Fruit fly (Drosophila melanogaster) whole organism, embryonic: ENCODE measurements around the gene CG34348.

Experiments used
- Blimp-1 ChIP-seq: fragments of 200-800 bp; sonication (Bioruptor generic); optimal IDR thresholded peaks from 3 replicates; lab custom pipeline; 2018; ENCODE audit warnings: missing biosample characterization, missing genetic modification characterization, mild to moderate bottlenecking, moderate library complexity, missing genetic modification reagents
- CG10959 ChIP-seq: fragments of 200-800 bp; sonication (Bioruptor generic); IDR thresholded peaks from 2 replicates; pipeline ENCODE4 v1.3.6; 2022; ENCODE audit warnings: missing biosample characterization, missing genetic modification characterization
- CG11085 ChIP-seq: fragments of 200-800 bp; sonication (Bioruptor generic); IDR thresholded peaks from 2 replicates; pipeline ENCODE4 v1.3.6; 2022; ENCODE audit warnings: missing biosample characterization, missing genetic modification characterization
- CG11696 ChIP-seq: fragments of 200-800 bp; sonication (Bioruptor generic); IDR thresholded peaks from 2 replicates; pipeline ENCODE4 v1.3.6; 2022; ENCODE audit warnings: missing biosample characterization, missing genetic modification characterization
- CG11723 ChIP-seq: fragments of 200-800 bp; sonication (Bioruptor generic); optimal IDR thresholded peaks from 2 replicates; lab custom pipeline; 2017; ENCODE audit warnings: missing biosample characterization, mild to moderate bottlenecking, missing genetic modification characterization
- CG12219 ChIP-seq: fragments of 200-800 bp; sonication (Bioruptor generic); optimal IDR thresholded peaks from 3 replicates; lab custom pipeline; 2018; ENCODE audit warnings: missing biosample characterization, mild to moderate bottlenecking, missing genetic modification characterization
- CG12391 ChIP-seq: fragments of 200-800 bp; sonication (Bioruptor generic); optimal IDR thresholded peaks from 3 replicates; lab custom pipeline; 2018; ENCODE audit warnings: missing biosample characterization, mild to moderate bottlenecking, missing genetic modification characterization, moderate library complexity
- CG1647 ChIP-seq: fragments of 200-800 bp; sonication (Bioruptor generic); optimal IDR thresholded peaks from 3 replicates; lab custom pipeline; 2016; ENCODE audit warnings: missing biosample characterization, missing genetic modification characterization
- CG1832 ChIP-seq: fragments of 200-800 bp; sonication (Bioruptor generic); optimal IDR thresholded peaks from 2 replicates; lab custom pipeline; 2017; ENCODE audit warnings: missing biosample characterization, mild to moderate bottlenecking, missing genetic modification characterization, inconsistent platforms
- CG2120 ChIP-seq: fragments of 200-800 bp; sonication (Bioruptor generic); optimal IDR thresholded peaks from 3 replicates; lab custom pipeline; 2016; ENCODE audit warnings: missing biosample characterization, missing genetic modification characterization
- CG30431 ChIP-seq: fragments of 200-800 bp; sonication (Bioruptor generic); optimal IDR thresholded peaks from 2 replicates; lab custom pipeline; 2017; ENCODE audit warnings: missing biosample characterization, missing genetic modification characterization
- CG3065 ChIP-seq: fragments of 200-800 bp; sonication (Bioruptor generic); optimal IDR thresholded peaks from 2 replicates; lab custom pipeline; 2016; ENCODE audit warnings: missing biosample characterization, missing genetic modification characterization
- CG31224 ChIP-seq: fragments of 200-800 bp; sonication (Bioruptor generic); IDR thresholded peaks from 2 replicates; pipeline ENCODE4 v1.3.6; 2022; ENCODE audit warnings: missing biosample characterization, missing genetic modification characterization
- CG31441 ChIP-seq: fragments of 200-800 bp; sonication (Bioruptor generic); IDR thresholded peaks from 2 replicates; pipeline ENCODE4 v1.3.6; 2022; ENCODE audit warnings: missing biosample characterization, missing genetic modification characterization
- CG3838 ChIP-seq: fragments of 200-800 bp; sonication (Bioruptor generic); optimal IDR thresholded peaks from 3 replicates; lab custom pipeline; 2016; ENCODE audit warnings: missing biosample characterization, missing genetic modification characterization
- CG6175 ChIP-seq: fragments of 200-800 bp; sonication (Bioruptor generic); IDR thresholded peaks from 3 replicates; pipeline ENCODE4 v1.3.6; 2022; ENCODE audit warnings: missing biosample characterization, missing genetic modification characterization
- CG6272 ChIP-seq: fragments of 200-800 bp; sonication (Bioruptor generic); IDR thresholded peaks from 2 replicates; pipeline ENCODE4 v1.3.6; 2022; ENCODE audit warnings: missing biosample characterization, missing genetic modification characterization
- CG6683 ChIP-seq: fragments of 200-800 bp; sonication (Bioruptor generic); optimal IDR thresholded peaks from 2 replicates; lab custom pipeline; 2017; ENCODE audit warnings: missing biosample characterization, mild to moderate bottlenecking, missing genetic modification characterization, missing genetic modification reagents
- CG6791 ChIP-seq: fragments of 200-800 bp; sonication (Bioruptor generic); IDR thresholded peaks from 3 replicates; pipeline ENCODE4 v1.3.6; 2022; ENCODE audit warnings: missing biosample characterization, missing genetic modification characterization; ENCODE audit not compliant: partially characterized antibody
- CG9215 ChIP-seq: fragments of 200-800 bp; sonication (Bioruptor generic); IDR thresholded peaks from 2 replicates; pipeline ENCODE4 v1.3.6; 2022; ENCODE audit warnings: missing biosample characterization, missing genetic modification characterization
- CG9817 ChIP-seq: fragments of 200-800 bp; sonication (Bioruptor generic); optimal IDR thresholded peaks from 2 replicates; lab custom pipeline; 2018; ENCODE audit warnings: missing biosample characterization, mild to moderate bottlenecking, missing genetic modification characterization, moderate library complexity
- Dip3 ChIP-seq: fragments of 200-800 bp; sonication (Bioruptor generic); optimal IDR thresholded peaks from 3 replicates; lab custom pipeline; 2016; ENCODE audit warnings: missing biosample characterization, missing genetic modification characterization
- Ets65A ChIP-seq: fragments of 200-800 bp; sonication (Bioruptor generic); peaks from one replicate; lab custom pipeline; 2016; ENCODE audit warnings: missing biosample characterization, missing genetic modification characterization
- HLH54F ChIP-seq: fragments of 200-800 bp; sonication (Bioruptor generic); optimal IDR thresholded peaks from 3 replicates; lab custom pipeline; 2016; ENCODE audit warnings: missing biosample characterization, missing genetic modification characterization
- HmgD ChIP-seq: fragments of 200-800 bp; sonication (Bioruptor generic); optimal IDR thresholded peaks from 3 replicates; lab custom pipeline; 2016; ENCODE audit warnings: missing biosample characterization, missing genetic modification characterization
- Hr78 ChIP-seq, 2 experiments: fragments of 200-800 bp in 1 of 2; fragments of >200 bp in 1 of 2; sonication (Bioruptor generic) in 1 of 2; optimal IDR thresholded peaks; 2 replicates each; lab custom pipeline; 2017 to 2019; ENCODE audit warnings: missing biosample characterization in 2 of 2, missing genetic modification characterization in 2 of 2, mild to moderate bottlenecking in 1 of 2, moderate library complexity in 1 of 2
- MESR4 ChIP-seq: fragments of 200-800 bp; sonication (Bioruptor generic); optimal IDR thresholded peaks from 2 replicates; lab custom pipeline; 2018; ENCODE audit warnings: missing biosample characterization, mild to moderate bottlenecking, missing genetic modification characterization, moderate library complexity
- Meics ChIP-seq: fragments of 200-800 bp; sonication (Bioruptor generic); optimal IDR thresholded peaks from 2 replicates; lab custom pipeline; 2017; ENCODE audit warnings: missing biosample characterization, mild to moderate bottlenecking, missing genetic modification characterization
- Opbp ChIP-seq: fragments of 200-800 bp; sonication (Bioruptor generic); IDR thresholded peaks from 3 replicates; pipeline ENCODE4 v1.3.6; 2022; ENCODE audit warnings: missing biosample characterization, missing genetic modification characterization; ENCODE audit not compliant: partially characterized antibody
- Six4 ChIP-seq: fragments of 200-800 bp; sonication (Bioruptor generic); optimal IDR thresholded peaks from 2 replicates; lab custom pipeline; 2016; ENCODE audit warnings: missing biosample characterization, missing genetic modification characterization
- Sry-δ ChIP-seq: fragments of 200-800 bp; sonication (Bioruptor generic); optimal IDR thresholded peaks from 2 replicates; lab custom pipeline; 2016; ENCODE audit warnings: missing biosample characterization, missing genetic modification characterization
- Stat92E ChIP-seq, 3 experiments: fragments of >200 bp in 2 of 3; fragments of 200-800 bp in 1 of 3; sonication (Bioruptor generic) in 1 of 3; optimal IDR thresholded peaks; 2 replicates each; lab custom pipeline; 2017 to 2019; ENCODE audit warnings: missing biosample characterization in 3 of 3, missing genetic modification characterization in 3 of 3, mild to moderate bottlenecking in 1 of 3, moderate library complexity in 1 of 3
- Trl ChIP-seq, 3 experiments: fragments of >200 bp in 2 of 3; fragments of 200-800 bp in 1 of 3; sonication (Bioruptor generic) in 1 of 3; optimal IDR thresholded peaks; 2 replicates in 1 of 3; 3 replicates in 2 of 3; lab custom pipeline; 2016 to 2017; ENCODE audit warnings: missing biosample characterization in 1 of 3, missing genetic modification characterization in 1 of 3
- abd-A ChIP-seq: fragments of 200-800 bp; sonication (Bioruptor generic); optimal IDR thresholded peaks from 3 replicates; lab custom pipeline; 2019; ENCODE audit warnings: missing biosample characterization, mild to moderate bottlenecking, missing genetic modification characterization, moderate library complexity
- ara ChIP-seq: fragments of 200-800 bp; sonication (Bioruptor generic); IDR thresholded peaks from 2 replicates; pipeline ENCODE4 v1.3.6; 2022; ENCODE audit warnings: missing biosample characterization, missing genetic modification characterization
- crc ChIP-seq: fragments of 200-800 bp; sonication (Bioruptor generic); optimal IDR thresholded peaks from 2 replicates; lab custom pipeline; 2016; ENCODE audit warnings: missing biosample characterization, missing genetic modification characterization
- dm ChIP-seq: fragments of 200-800 bp; sonication (Bioruptor generic); optimal IDR thresholded peaks from 3 replicates; lab custom pipeline; 2016; ENCODE audit warnings: missing biosample characterization, missing genetic modification characterization
- ems ChIP-seq: fragments of 200-800 bp; sonication (Bioruptor generic); optimal IDR thresholded peaks from 3 replicates; lab custom pipeline; 2016; ENCODE audit warnings: missing biosample characterization, missing genetic modification characterization
- fd96Cb ChIP-seq: fragments of 200-800 bp; sonication (Bioruptor generic); optimal IDR thresholded peaks from 2 replicates; lab custom pipeline; 2018; ENCODE audit warnings: missing biosample characterization, mild to moderate bottlenecking, missing genetic modification characterization, moderate library complexity
- fru ChIP-seq: fragments of >200 bp; optimal IDR thresholded peaks from 2 replicates; lab custom pipeline; 2017
- gfzf ChIP-seq: fragments of 200-800 bp; sonication (Bioruptor generic); optimal IDR thresholded peaks from 2 replicates; lab custom pipeline; 2016; ENCODE audit warnings: missing biosample characterization, mild to moderate bottlenecking, missing genetic modification characterization, moderate library complexity
- gsb ChIP-seq: fragments of 200-800 bp; sonication (Bioruptor generic); IDR thresholded peaks from 2 replicates; pipeline ENCODE4 v1.3.6; 2022; ENCODE audit warnings: missing biosample characterization, missing genetic modification characterization
- kah ChIP-seq: fragments of 200-800 bp; sonication (Bioruptor generic); optimal IDR thresholded peaks from 2 replicates; lab custom pipeline; 2018; ENCODE audit warnings: missing biosample characterization, mild to moderate bottlenecking, missing genetic modification characterization
- ken ChIP-seq: fragments of 200-800 bp; sonication (Bioruptor generic); IDR thresholded peaks from 3 replicates; pipeline ENCODE4 v1.3.6; 2022; ENCODE audit warnings: missing biosample characterization, missing genetic modification characterization
- lilli ChIP-seq: fragments of 200-800 bp; sonication (Bioruptor generic); optimal IDR thresholded peaks from 3 replicates; lab custom pipeline; 2016; ENCODE audit warnings: missing biosample characterization, missing genetic modification characterization
- nerfin-1 ChIP-seq: fragments of 200-800 bp; sonication (Bioruptor generic); optimal IDR thresholded peaks from 3 replicates; lab custom pipeline; 2019; ENCODE audit warnings: missing biosample characterization, mild to moderate bottlenecking, missing genetic modification characterization, moderate library complexity
- prd ChIP-seq, 3 experiments: fragments of >200 bp in 2 of 3; fragments of 200-800 bp in 1 of 3; sonication (Bioruptor generic) in 1 of 3; optimal IDR thresholded peaks in 2 of 3; IDR thresholded peaks in 1 of 3; 2 replicates in 2 of 3; 3 replicates in 1 of 3; pipeline versions ENCODE4 v1.3.6 to Lab custom; 2017 to 2022; ENCODE audit warnings: missing biosample characterization in 1 of 3, missing genetic modification characterization in 1 of 3
- vnd ChIP-seq: fragments of 200-800 bp; sonication (Bioruptor generic); IDR thresholded peaks from 3 replicates; pipeline ENCODE4 v1.3.6; 2022; ENCODE audit warnings: missing biosample characterization, missing genetic modification characterization; ENCODE audit not compliant: partially characterized antibody
- yki ChIP-seq: fragments of >200 bp; optimal IDR thresholded peaks from 3 replicates; lab custom pipeline; 2018

CG34348 gene

DNA sequence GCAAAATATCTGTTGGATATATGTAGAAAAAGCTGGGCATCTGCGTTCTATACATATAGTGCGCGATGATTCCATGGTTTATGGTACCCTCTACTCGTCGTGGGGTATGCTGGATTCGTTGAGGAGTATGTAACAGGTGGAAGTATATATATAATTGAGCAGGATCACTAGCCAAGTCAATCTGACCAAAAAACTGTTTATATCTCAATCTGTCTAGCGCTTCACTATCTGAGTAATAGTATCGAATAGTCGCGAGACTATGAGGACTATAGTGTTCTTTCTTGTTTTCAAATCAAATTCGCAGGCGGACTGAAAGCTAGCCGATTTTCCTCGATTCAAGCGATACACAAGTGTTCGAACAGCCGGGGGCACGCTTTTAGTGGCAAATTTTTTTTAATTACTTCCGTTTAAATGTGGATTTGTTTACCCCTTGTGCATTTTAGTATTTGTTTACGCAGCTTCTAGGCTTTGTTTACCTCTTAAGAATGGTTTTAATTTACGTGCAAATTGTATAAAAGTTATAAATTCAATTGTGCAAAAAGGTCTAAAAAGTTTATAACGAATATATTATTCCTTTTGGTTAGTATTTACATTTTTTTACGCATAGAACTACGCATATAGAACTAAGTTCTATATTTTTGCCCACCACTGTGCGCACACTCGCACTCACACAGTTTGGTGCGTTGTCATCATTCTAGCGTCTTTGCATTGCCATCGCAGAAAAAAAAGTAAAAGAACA is 51.1 kb downstream of the CG34348 start (continued):
- TF ChIP-seq ems (GFP tag; lab: Kevin White, UChicago) = peak; percentile 39
- TF ChIP-seq CG11696 (GFP tag; lab: Robert Waterston, UW) = peak; percentile 79
- peak; percentile 9 for TF ChIP-seq HmgD (GFP tag; lab: Kevin White, UChicago)
- peak; percentile 58 for TF ChIP-seq crc (GFP tag; lab: Kevin White, UChicago)
- TF ChIP-seq CG9215 (GFP tag; lab: Robert Waterston, UW) = peak; percentile 68
- TF ChIP-seq CG30431 (GFP tag; lab: Kevin White, UChicago) = peak; percentile 79
- peak; percentile 56 for TF ChIP-seq kah (GFP tag; lab: Kevin White, UChicago)
- peak; percentile 60 for TF ChIP-seq Blimp-1
- no peak for TF ChIP-seq prd (optimal IDR thresholded peaks at IDR 0.05; lab: Kevin White, UChicago)
- peak; percentile 92 for TF ChIP-seq prd (GFP tag; IDR thresholded peaks at IDR 0.05; lab: Robert Waterston, UW)
- TF ChIP-seq Dip3 (GFP tag; lab: Kevin White, UChicago) = peak; percentile 84
- TF ChIP-seq CG11085 (GFP tag; lab: Robert Waterston, UW) = peak; percentile 70
- no peak for TF ChIP-seq yki (lab: Kevin White, UChicago)
- TF ChIP-seq vnd (GFP tag; lab: Robert Waterston, UW) = no peak
- TF ChIP-seq ken (GFP tag; lab: Robert Waterston, UW) = peak; percentile 84
- TF ChIP-seq CG6683 (GFP tag; lab: Kevin White, UChicago) = peak; percentile 25
- no peak for TF ChIP-seq abd-A (tag; lab: Kevin White, UChicago)
- peak; percentile 79 for TF ChIP-seq Meics
- peak; percentile 86 for TF ChIP-seq lilli (GFP tag; lab: Kevin White, UChicago)
- peak; percentile 77 for TF ChIP-seq CG1647
- no peak for TF ChIP-seq MESR4 (GFP tag; lab: Kevin White, UChicago)
- TF ChIP-seq CG31441 = peak; percentile 77
- peak; percentile 63 for TF ChIP-seq CG11723 (GFP tag; lab: Kevin White, UChicago)
- TF ChIP-seq CG6175 = peak; percentile 82
- TF ChIP-seq Six4 (GFP tag; lab: Kevin White, UChicago) = peak; percentile 70
- no peak for TF ChIP-seq Trl (optimal IDR thresholded peaks at IDR 0.05; lab: Kevin White, UChicago)
- TF ChIP-seq Trl (GFP tag; optimal IDR thresholded peaks at IDR 0.05; lab: Kevin White, UChicago) = peak; percentile 60
- TF ChIP-seq CG1832 (GFP tag; lab: Kevin White, UChicago) = no peak
- TF ChIP-seq CG31224 (GFP tag; lab: Robert Waterston, UW) = peak; percentile 75
- peak; percentile 64 for TF ChIP-seq gsb (GFP tag; lab: Robert Waterston, UW)
- TF ChIP-seq CG2120 (GFP tag; lab: Kevin White, UChicago) = peak; percentile 92
- peak; percentile 46 for TF ChIP-seq nerfin-1 (tag; lab: Kevin White, UChicago)
- TF ChIP-seq Opbp (GFP tag; lab: Robert Waterston, UW) = no peak
- TF ChIP-seq CG12391 = peak; percentile 69
- TF ChIP-seq Hr78 (GFP tag; optimal IDR thresholded peaks at IDR 0.05; lab: Kevin White, UChicago) = peak in 1 of 2 experiments; percentile 25
- TF ChIP-seq gfzf (GFP tag; lab: Kevin White, UChicago) = no peak
- TF ChIP-seq CG10959 = peak; percentile 81
- TF ChIP-seq CG6791 = no peak
- TF ChIP-seq Ets65A (GFP tag; lab: Kevin White, UChicago) = peak; percentile 97
- TF ChIP-seq HLH54F (GFP tag; lab: Kevin White, UChicago) = peak; percentile 72
- peak; percentile 71 for TF ChIP-seq CG12219 (GFP tag; lab: Kevin White, UChicago)
- TF ChIP-seq fru (lab: Kevin White, UChicago) = no peak
- TF ChIP-seq CG9817 = peak; percentile 78
- TF ChIP-seq ara (GFP tag; lab: Robert Waterston, UW) = peak; percentile 65
- TF ChIP-seq Sry-δ (GFP tag; lab: Kevin White, UChicago) = peak; percentile 28
- peak; percentile 60 for TF ChIP-seq CG3838
- no peak for TF ChIP-seq Stat92E (GFP tag; optimal IDR thresholded peaks at IDR 0.05; lab: Kevin White, UChicago)
- peak; percentile 56 for TF ChIP-seq dm (GFP tag; lab: Kevin White, UChicago)
- peak; percentile 47 for TF ChIP-seq CG3065 (GFP tag; lab: Kevin White, UChicago)
- TF ChIP-seq fd96Cb = peak; percentile 68
- TF ChIP-seq CG6272 = peak; percentile 72
